Worm (Caenorhabditis elegans) whole organism, L4/young adult: ENCODE measurements around the gene gck-4.

ENCODE experiments used
- W03F9.2 ChIP-seq: fragments of 150-350 bp; optimal IDR thresholded peaks from 2 replicates; lab custom pipeline; 2014; ENCODE audit warnings: missing biosample characterization, missing genetic modification characterization
- dao-5 ChIP-seq: sonication (generic microtip); optimal IDR thresholded peaks from 2 replicates; lab custom pipeline; 2016; ENCODE audit warnings: missing genotype, missing genetic modification characterization, moderate library complexity, missing compliant biosample characterization
- him-1 ChIP-seq: sonication (generic microtip); optimal IDR thresholded peaks from 2 replicates; lab custom pipeline; 2016; ENCODE audit warnings: missing genotype, missing genetic modification reagents, missing genetic modification characterization, missing compliant biosample characterization

- TF ChIP-seq him-1 (tag; lab: Kevin White, UChicago) (no peak), dao-5 (tag; lab: Kevin White, UChicago) (no peak), W03F9.2 (tag; lab: Kevin White, UChicago) (no peak)
These were observed 10.7 kb downstream of the gck-4 start, which contains the start of gene adm-2 for ce11 chrX:13687655-13688054.
